In the genomic region with DNA sequence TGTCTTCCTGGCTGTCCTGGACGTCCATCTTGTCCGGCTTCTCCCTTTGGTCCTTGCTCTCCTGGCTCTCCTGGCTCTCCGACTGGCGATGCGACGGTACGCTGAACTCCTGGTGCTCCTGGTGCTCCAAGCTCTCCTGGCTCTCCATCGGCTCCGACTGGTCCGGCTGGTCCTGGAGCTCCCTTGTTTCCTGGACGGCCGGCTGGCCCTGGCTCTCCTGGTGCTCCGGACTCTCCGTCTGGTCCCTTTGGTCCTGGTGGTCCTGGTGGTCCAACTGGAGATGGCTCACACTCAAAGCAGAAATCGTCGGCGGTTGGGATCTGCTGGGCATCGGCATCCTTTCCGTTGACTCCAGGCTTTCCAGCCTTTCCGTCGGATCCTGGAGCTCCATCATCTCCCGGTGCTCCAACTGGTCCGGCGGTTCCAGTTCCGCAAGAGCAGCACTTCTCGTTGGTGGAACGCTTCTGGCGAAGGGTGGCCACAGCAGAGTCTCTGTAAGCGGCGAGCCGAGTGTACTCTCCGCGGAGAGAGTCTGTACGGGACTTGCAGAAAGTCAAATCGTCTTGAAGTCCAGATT, we compare ENCODE assay signal across 4 worm cellular contexts.
TF ChIP-seq lines count a peak whose summit lies in the region.

No protein-coding gene starts in this region.

TF ChIP-seq in whole organism, L1 larva, 84 proteins besides CTCF, POLR2A, EP300 and RAD21:
- peak; percentile 43 for TF ChIP-seq ceh-8 (GFP tag; optimal IDR thresholded peaks at IDR 0.05; lab: Kevin White, UChicago)
- TF ChIP-seq alr-1 (tag; optimal IDR thresholded peaks at IDR 0.05; lab: Kevin White, UChicago; ENCODE audit: borderline replicate concordance) = no peak

TF ChIP-seq in whole organism, L4 larva, 104 proteins besides CTCF, POLR2A, EP300 and RAD21:
- no peak for TF ChIP-seq ctbp-1 (GFP tag; IDR thresholded peaks at IDR 0.05; lab: Robert Waterston, UW)
- no peak for TF ChIP-seq ceh-28 (tag; optimal IDR thresholded peaks at IDR 0.05; lab: Kevin White, UChicago)
- TF ChIP-seq arid-1 (GFP tag; conservative IDR thresholded peaks at IDR 0.05; lab: Robert Waterston, UW) = 0 out of 2 replicates have a peak, but pooled peaks have one; percentile 18
- no peak for TF ChIP-seq F26F4.8 (GFP tag; conservative IDR thresholded peaks at IDR 0.05; lab: Robert Waterston, UW)
- peak; percentile 29 for TF ChIP-seq nhr-102 (tag; optimal IDR thresholded peaks at IDR 0.05; lab: Kevin White, UChicago)
- peak; percentile 33; the same call in 1 of the 2 replicates for TF ChIP-seq pha-4 (GFP tag; IDR thresholded peaks at IDR 0.05; lab: Robert Waterston, UW)
- TF ChIP-seq pha-4 (tag; optimal IDR thresholded peaks at IDR 0.05; lab: Kevin White, UChicago) = no peak
- 0 out of 2 replicates have a peak, but pooled peaks have one; percentile 5 for TF ChIP-seq T26A8.4 (GFP tag; IDR thresholded peaks at IDR 0.05; lab: Robert Waterston, UW)
- peak; percentile 99 for TF ChIP-seq set-16 (GFP tag; IDR thresholded peaks at IDR 0.05; lab: Robert Waterston, UW)
- peak; percentile 26 for TF ChIP-seq sdz-12 (GFP tag; optimal IDR thresholded peaks at IDR 0.05; lab: Kevin White, UChicago)
- no peak for TF ChIP-seq lin-1 (GFP tag; IDR thresholded peaks at IDR 0.05; lab: Robert Waterston, UW)

TF ChIP-seq in whole organism, late embryonic, 69 proteins besides CTCF, POLR2A, EP300 and RAD21:
- TF ChIP-seq odd-2 (tag; optimal IDR thresholded peaks at IDR 0.05; lab: Kevin White, UChicago) (no peak), fkh-6 (tag; optimal IDR thresholded peaks at IDR 0.05; lab: Kevin White, UChicago) (peak; percentile 9), hlh-6 (tag; optimal IDR thresholded peaks at IDR 0.05; lab: Kevin White, UChicago) (peak; percentile 32)

TF ChIP-seq in whole organism, young adult, 124 proteins besides CTCF, POLR2A, EP300 and RAD21:
- no peak for TF ChIP-seq bed-1 (GFP tag; IDR thresholded peaks at IDR 0.05; lab: Robert Waterston, UW)
- TF ChIP-seq nhr-179 (tag; optimal IDR thresholded peaks at IDR 0.05; lab: Kevin White, UChicago) = peak; percentile 39
- no peak for TF ChIP-seq snpc-1.3 (tag; optimal IDR thresholded peaks at IDR 0.05; lab: Kevin White, UChicago; ENCODE audit: insufficient read depth)
- TF ChIP-seq cebp-2 (GFP tag; IDR thresholded peaks at IDR 0.05; lab: Robert Waterston, UW) = no peak
- peak; percentile 96 for TF ChIP-seq egrh-3 (GFP tag; IDR thresholded peaks at IDR 0.05; lab: Robert Waterston, UW)
- no peak for TF ChIP-seq mel-28 (tag; optimal IDR thresholded peaks at IDR 0.05; lab: Kevin White, UChicago; ENCODE audit: borderline replicate concordance)
- TF ChIP-seq F22D6.2 (tag; optimal IDR thresholded peaks at IDR 0.05; lab: Kevin White, UChicago) = no peak
- peak; percentile 91 for TF ChIP-seq zfh-2 (GFP tag; conservative IDR thresholded peaks at IDR 0.05; lab: Robert Waterston, UW)
- no peak for TF ChIP-seq ceh-91 (GFP tag; IDR thresholded peaks at IDR 0.05; lab: Robert Waterston, UW)
- TF ChIP-seq atf-7 (tag; optimal IDR thresholded peaks at IDR 0.05; lab: Kevin White, UChicago) = no peak
- TF ChIP-seq rpc-1 (optimal IDR thresholded peaks at IDR 0.05; lab: Kevin White, UChicago) = no peak
- TF ChIP-seq rpc-1 (tag; optimal IDR thresholded peaks at IDR 0.05; lab: Kevin White, UChicago) = no peak
- TF ChIP-seq pha-4 (tag; optimal IDR thresholded peaks at IDR 0.05; lab: Kevin White, UChicago) = no peak
- no peak for TF ChIP-seq efl-1 (GFP tag; optimal IDR thresholded peaks at IDR 0.05; lab: Kevin White, UChicago)
- TF ChIP-seq hmg-20 (GFP tag; IDR thresholded peaks at IDR 0.05; lab: Robert Waterston, UW) = no peak
- no peak for TF ChIP-seq F49E8.2 (tag; optimal IDR thresholded peaks at IDR 0.05; lab: Kevin White, UChicago; ENCODE audit: insufficient read depth)
- no peak for TF ChIP-seq repo-1 (tag; optimal IDR thresholded peaks at IDR 0.05; lab: Kevin White, UChicago)
- no peak for TF ChIP-seq dpl-1 (GFP tag; optimal IDR thresholded peaks at IDR 0.05; lab: Kevin White, UChicago)
